Fruit fly (Drosophila melanogaster): ENCODE data around the gene Trf2.

dm6 chrX:8410349-8411240 lies 1.5 kb downstream of the Trf2 start:
- TF ChIP-seq Adf1 (GFP tag; IDR thresholded peaks at IDR 0.05) (peak; percentile 41), CG14860 (GFP tag; IDR thresholded peaks at IDR 0.05; ENCODE audit: partially characterized antibody) (no peak)

All from whole organism, embryonic.